Fruit fly (Drosophila melanogaster): Measurements from ENCODE around the gene CG10864.
A peak's percentile ranks its signal among the peaks of the same experiment; 100 is the strongest.

CG10864 gene

DNA sequence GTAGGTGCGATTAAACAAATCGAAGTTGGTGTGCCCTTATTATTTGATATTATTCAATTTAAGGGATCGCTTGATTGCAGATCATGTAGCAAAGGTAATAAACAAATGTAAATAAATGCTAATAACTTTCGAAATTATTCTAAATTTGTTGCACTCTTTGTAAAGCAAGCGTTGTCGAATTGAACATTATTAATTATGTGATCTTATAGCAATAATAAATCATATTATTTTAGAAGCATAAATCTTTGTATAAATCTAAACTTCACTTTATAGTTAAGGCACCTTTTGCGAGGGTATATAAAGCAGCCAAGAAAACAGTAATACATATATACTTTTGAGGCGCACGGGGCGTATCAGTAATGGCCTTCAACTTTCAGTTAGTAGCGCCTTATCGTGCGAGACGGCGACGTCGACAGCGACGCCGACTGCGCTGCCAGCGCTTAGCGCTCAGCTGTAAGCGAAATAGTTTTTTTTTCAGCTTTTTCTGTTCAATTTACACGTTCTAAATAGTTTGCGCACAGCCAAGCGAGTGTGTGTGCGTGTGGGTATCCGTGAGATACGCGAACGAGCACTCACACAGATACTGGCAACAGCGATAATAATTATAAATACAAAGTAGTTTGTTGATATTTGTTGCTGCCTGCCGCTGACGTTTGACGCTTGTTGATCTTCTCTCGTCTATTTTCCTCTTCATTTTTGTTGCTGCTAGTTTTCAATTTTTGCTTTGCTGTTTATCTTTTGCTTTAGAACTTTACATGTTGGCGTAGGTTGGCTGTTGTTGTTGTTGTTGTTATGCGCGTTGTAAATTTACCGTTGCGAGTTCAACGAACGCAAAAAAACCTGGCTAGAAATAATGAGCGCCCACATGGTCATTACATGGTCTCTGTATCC, 27.6 kb upstream of the CG10864 start (continued):
- TF ChIP-seq Lhr (GFP tag; optimal IDR thresholded peaks at IDR 0.05), result peak; percentile 34
- TF ChIP-seq Nf-YA (GFP tag; IDR thresholded peaks at IDR 0.05), result no peak
- peak; percentile 15 for TF ChIP-seq CG8089 (GFP tag; optimal IDR thresholded peaks at IDR 0.05)
- peak; percentile 33 for TF ChIP-seq CG4707 (GFP tag; optimal IDR thresholded peaks at IDR 0.05)
- peak; percentile 68 for TF ChIP-seq Vsx1 (GFP tag; optimal IDR thresholded peaks at IDR 0.05)
- TF ChIP-seq Dek (tag; optimal IDR thresholded peaks at IDR 0.05), result peak; percentile 54
- no peak for TF ChIP-seq CG10321 (GFP tag; IDR thresholded peaks at IDR 0.05)
- TF ChIP-seq dysf (GFP tag; IDR thresholded peaks at IDR 0.05), result peak; percentile 66; the same call in 2 of the 3 replicates
- TF ChIP-seq CG15269 (tag; optimal IDR thresholded peaks at IDR 0.05), result peak; percentile 73
- TF ChIP-seq Adf1 (GFP tag; IDR thresholded peaks at IDR 0.05), result peak; percentile 99
- peak; percentile 29 for TF ChIP-seq CG15011 (GFP tag; optimal IDR thresholded peaks at IDR 0.05)
- no peak for TF ChIP-seq vfl (GFP tag; optimal IDR thresholded peaks at IDR 0.05)
- TF ChIP-seq GATAe (GFP tag; conservative IDR thresholded peaks at IDR 0.05), result peak; percentile 11; the same call in 1 of the 2 replicates
- 0 out of 3 replicates have a peak, but pooled peaks have one; percentile 16 for TF ChIP-seq jigr1 (GFP tag; IDR thresholded peaks at IDR 0.05)
- no peak for TF ChIP-seq ttk (GFP tag; IDR thresholded peaks at IDR 0.05)
- peak; percentile 40 for TF ChIP-seq trh (GFP tag; optimal IDR thresholded peaks at IDR 0.05)
- no peak for TF ChIP-seq CG2129 (GFP tag; IDR thresholded peaks at IDR 0.05; ENCODE audit: partially characterized antibody)
- TF ChIP-seq Meics (GFP tag; optimal IDR thresholded peaks at IDR 0.05), result peak; percentile 79
- 0 out of 3 replicates have a peak, but pooled peaks have one; percentile 33 for TF ChIP-seq z (GFP tag; IDR thresholded peaks at IDR 0.05)
- peak; percentile 10 for TF ChIP-seq repo (GFP tag; optimal IDR thresholded peaks at IDR 0.05)
- 0 out of 2 replicates have a peak, but pooled peaks have one; percentile 7 for TF ChIP-seq wdn (GFP tag; IDR thresholded peaks at IDR 0.05)
- TF ChIP-seq pb (GFP tag; optimal IDR thresholded peaks at IDR 0.05), result no peak
- no peak for TF ChIP-seq jing (GFP tag; optimal IDR thresholded peaks at IDR 0.05)
- TF ChIP-seq CG12236 (GFP tag; optimal IDR thresholded peaks at IDR 0.05), result peak; percentile 37
- peak; percentile 73 for TF ChIP-seq CG13296 (GFP tag; optimal IDR thresholded peaks at IDR 0.05)
- peak; percentile 22 for TF ChIP-seq salm (tag; optimal IDR thresholded peaks at IDR 0.05)
- peak; percentile 22 for TF ChIP-seq Deaf1 (tag; optimal IDR thresholded peaks at IDR 0.05)
- peak; percentile 69 for TF ChIP-seq fd3F (GFP tag; optimal IDR thresholded peaks at IDR 0.05)
- TF ChIP-seq abd-A (tag; optimal IDR thresholded peaks at IDR 0.05), result peak; percentile 30
- peak; percentile 80 for TF ChIP-seq row (GFP tag; IDR thresholded peaks at IDR 0.05)
- TF ChIP-seq CG7928 (GFP tag; optimal IDR thresholded peaks at IDR 0.05), result peak; percentile 6
- TF ChIP-seq CG5180 (GFP tag; optimal IDR thresholded peaks at IDR 0.05), result peak; percentile 34
- TF ChIP-seq Hr39 (optimal IDR thresholded peaks at IDR 0.05), result no peak
- peak; percentile 71 for TF ChIP-seq CG11504 (tag; optimal IDR thresholded peaks at IDR 0.05)
- TF ChIP-seq her (GFP tag; optimal IDR thresholded peaks at IDR 0.05), result peak; percentile 55
- peak; percentile 12 for TF ChIP-seq CG10274 (GFP tag; optimal IDR thresholded peaks at IDR 0.05)
- peak; percentile 77 for TF ChIP-seq gem (tag; optimal IDR thresholded peaks at IDR 0.05)
- peak; percentile 39 for TF ChIP-seq CG3847 (GFP tag; IDR thresholded peaks at IDR 0.05)
- no peak for TF ChIP-seq wor (GFP tag; IDR thresholded peaks at IDR 0.05)
- TF ChIP-seq ham (GFP tag; IDR thresholded peaks at IDR 0.05), result no peak
- TF ChIP-seq CG3281 (GFP tag; optimal IDR thresholded peaks at IDR 0.05), result peak; percentile 78
- peak; percentile 31 for TF ChIP-seq CG13894 (tag; optimal IDR thresholded peaks at IDR 0.05)
- TF ChIP-seq CG12659 (GFP tag; optimal IDR thresholded peaks at IDR 0.05), result peak; percentile 50
- TF ChIP-seq Xrp1 (GFP tag; IDR thresholded peaks at IDR 0.05), result peak; percentile 70
- peak; percentile 46 for TF ChIP-seq ind (GFP tag; optimal IDR thresholded peaks at IDR 0.05)
- no peak for TF ChIP-seq oc (tag; optimal IDR thresholded peaks at IDR 0.05)
- peak; percentile 47; the same call in 1 of the 2 replicates for TF ChIP-seq stc (GFP tag; IDR thresholded peaks at IDR 0.05)
- peak; percentile 31 for TF ChIP-seq CG18619 (GFP tag; optimal IDR thresholded peaks at IDR 0.05)
- peak; percentile 35 for TF ChIP-seq Camta (GFP tag; optimal IDR thresholded peaks at IDR 0.05)

Data from whole organism, embryonic.